Fruit fly (Drosophila melanogaster) Kc167 (cell line): ENCODE results near the gene Fdx1.

ENCODE experiments used
- Myc ChIP-seq: fragments of >200 bp; optimal IDR thresholded peaks from 2 replicates; lab custom pipeline; 2017; ENCODE audit warnings: missing external identifiers
- Sin3A ChIP-seq: fragments of >200 bp; optimal IDR thresholded peaks from 2 replicates; lab custom pipeline; 2018; ENCODE audit warnings: missing external identifiers
- h ChIP-seq: fragments of >200 bp; optimal IDR thresholded peaks from 3 replicates; lab custom pipeline; 2018; ENCODE audit warnings: missing external identifiers
- insv ChIP-seq: fragments of >200 bp; optimal IDR thresholded peaks from 3 replicates; lab custom pipeline; 2018; ENCODE audit warnings: missing external identifiers
- psq ChIP-seq: fragments of >200 bp; optimal IDR thresholded peaks from 2 replicates; lab custom pipeline; 2017; ENCODE audit warnings: missing external identifiers
- ttk ChIP-seq: sonication (Bioruptor generic); optimal IDR thresholded peaks from 2 replicates; lab custom pipeline; 2017; ENCODE audit warnings: missing external identifiers

DNA sequence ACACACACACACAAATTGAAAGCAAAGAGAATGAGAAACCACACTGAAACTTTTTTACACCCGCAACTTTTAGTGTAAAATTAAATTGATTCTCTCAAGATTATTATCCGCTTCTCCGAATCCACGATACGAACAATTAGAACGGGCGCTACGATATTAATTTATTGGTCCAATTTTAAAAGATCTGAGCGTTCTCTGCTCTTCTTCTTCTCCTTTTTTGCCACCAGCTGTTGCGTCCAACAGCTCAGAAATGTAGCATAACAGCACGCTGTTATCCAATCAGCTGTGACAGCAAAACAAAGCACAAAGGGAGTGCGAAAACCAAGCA lies 12.4 kb downstream of the Fdx1 start, which contains the start of the genes UGP and Svip:
- TF ChIP-seq psq (lab: Kevin White, UChicago) (no peak), ttk (no peak), Sin3A (lab: Kevin White, UChicago) (no peak), Myc (lab: Kevin White, UChicago) (no peak), insv (no peak), h (no peak)
